Fruit fly (Drosophila melanogaster): Measurements from ENCODE around the gene bif.

Gene bif

DNA sequence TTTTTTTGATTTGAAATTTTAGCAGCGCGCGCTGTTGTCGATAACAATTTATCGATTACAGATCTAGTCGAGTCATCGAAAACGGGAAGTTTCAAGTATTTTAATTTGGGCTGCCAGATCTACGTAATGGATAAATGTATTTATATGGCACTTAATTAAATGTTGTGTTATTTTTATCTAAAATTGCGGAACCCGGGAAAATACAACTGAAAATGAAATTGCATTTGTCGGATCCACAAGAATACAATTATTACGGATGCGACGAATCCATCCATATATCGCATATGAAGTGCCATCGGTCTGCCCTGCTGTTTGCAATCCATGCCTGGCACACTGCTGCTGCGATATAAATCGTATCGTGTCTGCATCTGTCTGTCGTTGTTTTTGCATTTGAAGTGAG, 41.4 kb downstream of the bif start, which contains the start of gene Tango10 (continued):
- peak; percentile 58 for TF ChIP-seq unpg (GFP tag; optimal IDR thresholded peaks at IDR 0.05)
- peak; percentile 52 for TF ChIP-seq Camta (GFP tag; optimal IDR thresholded peaks at IDR 0.05)
- no peak for TF ChIP-seq CG11247 (GFP tag; IDR thresholded peaks at IDR 0.05)
- peak; percentile 18; the same call in 1 of the 2 replicates for TF ChIP-seq ara (GFP tag; IDR thresholded peaks at IDR 0.05)
- TF ChIP-seq jumu (GFP tag; optimal IDR thresholded peaks at IDR 0.05) = no peak
- TF ChIP-seq CG1832 (GFP tag; optimal IDR thresholded peaks at IDR 0.05) = no peak
- TF ChIP-seq ab (GFP tag; optimal IDR thresholded peaks at IDR 0.05) = no peak
- peak; percentile 20 for TF ChIP-seq bcd (GFP tag; optimal IDR thresholded peaks at IDR 0.05)
- no peak for TF ChIP-seq Rx (GFP tag; IDR thresholded peaks at IDR 0.05)
- TF ChIP-seq vnd (GFP tag; IDR thresholded peaks at IDR 0.05; ENCODE audit: partially characterized antibody) = peak; percentile 78
- no peak for TF ChIP-seq CG6175 (GFP tag; IDR thresholded peaks at IDR 0.05)
- peak; percentile 69 for TF ChIP-seq MESR4 (GFP tag; optimal IDR thresholded peaks at IDR 0.05)
- TF ChIP-seq CG7556 (GFP tag; optimal IDR thresholded peaks at IDR 0.05) = peak; percentile 23
- TF ChIP-seq HmgZ (tag; optimal IDR thresholded peaks at IDR 0.05) = peak; percentile 61
- TF ChIP-seq zfh1 (GFP tag; IDR thresholded peaks at IDR 0.05) = 0 out of 3 replicates have a peak, but pooled peaks have one; percentile 16
- peak; percentile 51 for TF ChIP-seq fu2 (GFP tag; optimal IDR thresholded peaks at IDR 0.05)
- TF ChIP-seq ham (GFP tag; IDR thresholded peaks at IDR 0.05) = no peak
- no peak for TF ChIP-seq nom (GFP tag; optimal IDR thresholded peaks at IDR 0.05)
- TF ChIP-seq tin (GFP tag; optimal IDR thresholded peaks at IDR 0.05) = peak; percentile 44
- no peak for TF ChIP-seq CHES-1-like (GFP tag; optimal IDR thresholded peaks at IDR 0.05)
- no peak for TF ChIP-seq wek (GFP tag; optimal IDR thresholded peaks at IDR 0.05)
- TF ChIP-seq CG3281 (GFP tag; optimal IDR thresholded peaks at IDR 0.05) = peak; percentile 61
- TF ChIP-seq gem (tag; optimal IDR thresholded peaks at IDR 0.05) = peak; percentile 76
- TF ChIP-seq H15 (GFP tag; IDR thresholded peaks at IDR 0.05) = peak; percentile 34; the same call in 1 of the 3 replicates
- peak in 1 of 2 experiments; percentile 44 for TF ChIP-seq Hr51 (GFP tag; optimal IDR thresholded peaks at IDR 0.05)
- TF ChIP-seq CG10462 (GFP tag; optimal IDR thresholded peaks at IDR 0.05) = peak; percentile 6
- no peak for TF ChIP-seq CG18262 (tag; optimal IDR thresholded peaks at IDR 0.05)
- no peak for TF ChIP-seq run (tag; optimal IDR thresholded peaks at IDR 0.05)
- no peak for TF ChIP-seq schlank (tag; optimal IDR thresholded peaks at IDR 0.05)
- TF ChIP-seq CG7987 (GFP tag; optimal IDR thresholded peaks at IDR 0.05) = no peak
- peak; percentile 67 for TF ChIP-seq lilli (GFP tag; optimal IDR thresholded peaks at IDR 0.05)
- TF ChIP-seq CG8478 (optimal IDR thresholded peaks at IDR 0.05) = no peak
- TF ChIP-seq CG18476 (GFP tag; optimal IDR thresholded peaks at IDR 0.05) = peak; percentile 23
- peak; percentile 34; the same call in 1 of the 2 replicates for TF ChIP-seq CG14441 (GFP tag; IDR thresholded peaks at IDR 0.05)
- TF ChIP-seq CG8359 (GFP tag; optimal IDR thresholded peaks at IDR 0.05; ENCODE audit: borderline replicate concordance) = no peak
- peak; percentile 18 for TF ChIP-seq lbe (GFP tag; optimal IDR thresholded peaks at IDR 0.05)
- no peak for TF ChIP-seq Jarid2 (GFP tag; optimal IDR thresholded peaks at IDR 0.05)
- no peak for TF ChIP-seq ro (GFP tag; IDR thresholded peaks at IDR 0.05)
- no peak for TF ChIP-seq Adf1 (GFP tag; IDR thresholded peaks at IDR 0.05)
- no peak for TF ChIP-seq hkb (optimal IDR thresholded peaks at IDR 0.05)
- TF ChIP-seq hkb (GFP tag; IDR thresholded peaks at IDR 0.05) = no peak
- TF ChIP-seq CG4617 (GFP tag; optimal IDR thresholded peaks at IDR 0.05; ENCODE audit: borderline replicate concordance) = peak; percentile 88
- TF ChIP-seq CG4730 (GFP tag; IDR thresholded peaks at IDR 0.05) = no peak
- TF ChIP-seq corto (GFP tag; optimal IDR thresholded peaks at IDR 0.05) = no peak
- TF ChIP-seq CG9215 (GFP tag; IDR thresholded peaks at IDR 0.05) = no peak
- TF ChIP-seq CG31388 (GFP tag; optimal IDR thresholded peaks at IDR 0.05) = no peak
- TF ChIP-seq CG43689 (GFP tag; IDR thresholded peaks at IDR 0.05) = no peak
- TF ChIP-seq ato (GFP tag; IDR thresholded peaks at IDR 0.05; ENCODE audit: partially characterized antibody) = peak; percentile 59; the same call in 1 of the 2 replicates
- TF ChIP-seq sim (GFP tag; IDR thresholded peaks at IDR 0.05) = no peak
- TF ChIP-seq CG6813 (GFP tag; optimal IDR thresholded peaks at IDR 0.05) = no peak
- TF ChIP-seq CG7928 (GFP tag; optimal IDR thresholded peaks at IDR 0.05) = peak; percentile 76
- TF ChIP-seq maf-S (GFP tag; optimal IDR thresholded peaks at IDR 0.05) = peak; percentile 48

All from whole organism, embryonic.